Worm (Caenorhabditis elegans): ENCODE data around the gene ZC239.5.
"Not testable (repeated sequence)": the region's sequence is repeated elsewhere in the genome, so short reads cannot be mapped to it uniquely, and the experiment has no call there.

Gene ZC239.5

DNA sequence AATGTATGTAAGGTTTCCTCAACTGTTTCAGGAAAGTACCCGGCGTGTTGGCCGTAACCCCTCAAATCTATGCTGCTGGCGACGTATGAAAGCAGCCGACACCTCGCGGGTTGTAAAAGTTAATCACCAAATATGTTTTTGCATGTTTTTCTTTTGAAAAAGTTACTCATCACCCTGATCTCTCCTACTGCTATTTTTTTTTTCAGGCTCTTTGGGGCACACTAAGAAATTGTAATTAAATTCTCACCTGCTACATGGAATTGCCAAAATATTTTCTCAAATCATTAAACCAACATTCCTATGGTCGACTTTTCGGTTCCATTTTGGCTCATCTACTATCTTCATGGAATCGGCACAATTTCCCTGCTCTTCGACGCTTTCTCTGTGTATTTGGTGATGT, 25.6 kb upstream of the ZC239.5 start, which contains the start of gene sri-78:
sri-78 (plus strand) TSS at position 301 of the 400 bp plus-strand sequence.
- TF ChIP-seq ceh-27 (GFP tag; optimal IDR thresholded peaks at IDR 0.05); aptf-3 (GFP tag; IDR thresholded peaks at IDR 0.05); T07F8.4 (tag; optimal IDR thresholded peaks at IDR 0.05): not testable (repeated sequence)

ce11 chrII:3185848-3186247, 24.6 kb upstream of the ZC239.5 start:
- TF ChIP-seq zfh-2 (GFP tag; conservative IDR thresholded peaks at IDR 0.05) (peak; percentile 67), nhr-179 (tag; optimal IDR thresholded peaks at IDR 0.05) (no peak)

DNA sequence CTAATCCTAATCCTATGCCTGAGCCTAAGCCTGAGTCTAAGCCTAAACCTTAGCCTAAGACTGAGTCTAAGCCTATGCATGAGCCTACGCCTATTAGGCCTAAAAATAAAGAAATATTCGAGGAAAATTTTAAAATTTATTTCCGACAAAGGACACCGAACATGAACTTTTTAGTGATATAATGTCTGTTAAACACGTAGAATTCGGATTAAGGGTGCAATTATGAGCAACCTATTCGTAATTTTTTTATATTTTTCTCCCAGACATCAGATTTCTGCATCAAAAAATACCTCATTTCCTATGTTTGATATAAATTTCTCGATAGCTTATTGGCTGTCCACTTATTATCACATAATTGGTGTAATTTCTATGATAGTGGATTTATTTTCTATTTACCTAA, 21.4 kb upstream of the ZC239.5 start, which contains the start of gene Y27F2A.11:
Y27F2A.11 (plus strand) TSS at position 301 of the 400 bp plus-strand sequence.
- TF ChIP-seq lin-26 (GFP tag; IDR thresholded peaks at IDR 0.05); fkh-3 (tag; optimal IDR thresholded peaks at IDR 0.05); nhr-27 (tag; optimal IDR thresholded peaks at IDR 0.05): not testable (repeated sequence)

DNA sequence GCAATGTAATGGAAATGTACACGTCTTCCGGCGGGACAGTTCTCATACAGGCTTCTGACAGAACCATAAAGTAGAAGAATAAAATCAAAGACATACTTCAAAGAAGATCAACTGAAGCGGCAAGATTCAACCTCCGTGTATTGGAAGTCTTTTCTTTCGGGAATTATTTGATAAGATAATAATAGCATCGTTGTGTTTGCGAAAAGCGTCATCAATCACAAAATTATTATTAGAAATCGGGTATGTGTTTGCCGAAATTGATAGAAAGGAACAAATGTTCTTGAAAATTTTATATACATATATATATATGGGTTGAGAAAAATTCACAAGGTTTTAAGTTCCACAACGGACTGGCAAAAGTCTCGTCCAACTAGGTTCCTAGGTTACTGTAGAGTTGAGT, 18.9 kb upstream of the ZC239.5 start, which contains the start of gene Y27F2A.9:
Y27F2A.9 (minus strand) TSS at position 101 of the 400 bp plus-strand sequence.
- TF ChIP-seq madf-10 (tag; optimal IDR thresholded peaks at IDR 0.05); ceh-91 (GFP tag; IDR thresholded peaks at IDR 0.05); rcor-1 (GFP tag; IDR thresholded peaks at IDR 0.05): not testable (repeated sequence)

DNA sequence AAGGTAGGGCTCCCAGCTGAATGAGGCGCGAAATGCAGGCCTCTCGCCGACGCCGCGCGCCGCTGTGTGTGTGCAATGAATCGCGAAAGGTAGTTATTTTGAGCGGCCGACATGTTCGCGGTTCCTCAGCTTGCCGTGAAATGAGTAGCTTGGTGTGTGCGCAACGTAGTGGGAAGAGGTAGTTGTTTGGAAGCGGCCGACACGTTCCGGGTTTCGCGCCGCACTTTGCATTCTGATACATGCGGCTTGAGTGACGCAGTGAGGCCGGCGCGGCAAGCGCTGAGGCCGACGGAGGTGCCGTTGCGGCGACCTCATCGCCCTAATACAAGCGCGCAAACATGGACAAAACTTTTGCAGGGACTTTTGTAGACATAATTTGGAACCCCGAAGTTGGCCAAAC, 14.7 kb upstream of the ZC239.5 start:
- TF ChIP-seq dpff-1 (tag; optimal IDR thresholded peaks at IDR 0.05) (no peak), zfh-2 (GFP tag; conservative IDR thresholded peaks at IDR 0.05) (peak; percentile 69; the same call in 1 of the 2 replicates), snpc-4 (GFP tag; optimal IDR thresholded peaks at IDR 0.05) (no peak), snpc-4 (tag; optimal IDR thresholded peaks at IDR 0.05) (peak in 1 of 4 experiments; percentile 68)

ce11 chrII:3196966-3197365, 13.5 kb upstream of the ZC239.5 start, which contains the start of gene gcy-15:
TSS of gene gcy-15 (minus strand) at chrII:3197066.
- TF ChIP-seq fkh-3 (tag; optimal IDR thresholded peaks at IDR 0.05) = no peak

ce11 chrII:3198998-3199397, 11.5 kb upstream of the ZC239.5 start, which contains the start of gene sri-51:
TSS of gene sri-51 (minus strand) at chrII:3199098.
- no peak for TF ChIP-seq madf-8 (GFP tag; conservative IDR thresholded peaks at IDR 0.05)
- no peak for TF ChIP-seq mes-4 (tag; optimal IDR thresholded peaks at IDR 0.05)
- no peak for TF ChIP-seq ceh-27 (GFP tag; optimal IDR thresholded peaks at IDR 0.05)
- no peak for TF ChIP-seq F33H1.4 (GFP tag; IDR thresholded peaks at IDR 0.05)
- no peak for TF ChIP-seq bed-1 (GFP tag; IDR thresholded peaks at IDR 0.05)
- TF ChIP-seq efl-1 (GFP tag; optimal IDR thresholded peaks at IDR 0.05) = no peak
- no peak for TF ChIP-seq ceh-91 (GFP tag; IDR thresholded peaks at IDR 0.05)
- no peak for TF ChIP-seq tbx-9 (tag; optimal IDR thresholded peaks at IDR 0.05; ENCODE audit: borderline replicate concordance)
- TF ChIP-seq F52B5.7 (tag; optimal IDR thresholded peaks at IDR 0.05) = no peak
- no peak for TF ChIP-seq F57A8.1 (GFP tag; optimal IDR thresholded peaks at IDR 0.05)
- TF ChIP-seq F39B2.1 (GFP tag; IDR thresholded peaks at IDR 0.05) = no peak
- TF ChIP-seq B0019.2 (GFP tag; conservative IDR thresholded peaks at IDR 0.05) = no peak
- TF ChIP-seq mxl-1 (tag; optimal IDR thresholded peaks at IDR 0.05) = no peak
- no peak for TF ChIP-seq tbp1 (GFP tag; optimal IDR thresholded peaks at IDR 0.05)
- TF ChIP-seq lag-1 (GFP tag; IDR thresholded peaks at IDR 0.05) = no peak
- no peak for TF ChIP-seq ceh-100 (GFP tag; IDR thresholded peaks at IDR 0.05)
- TF ChIP-seq unc-62 (GFP tag; optimal IDR thresholded peaks at IDR 0.05) = no peak
- TF ChIP-seq B0035.1 (tag; optimal IDR thresholded peaks at IDR 0.05) = no peak
- no peak for TF ChIP-seq lsy-27 (tag; optimal IDR thresholded peaks at IDR 0.05; ENCODE audit: borderline replicate concordance, insufficient read depth)
- no peak for TF ChIP-seq zim-3 (tag; optimal IDR thresholded peaks at IDR 0.05)
